Fruit fly (Drosophila melanogaster) whole organism, embryonic: ENCODE results near the gene Gr39a.

ENCODE experiments used
- Atf6 ChIP-seq: fragments of 200-800 bp; sonication (Bioruptor generic); IDR thresholded peaks from 2 replicates; pipeline ENCODE4 v1.3.6; 2022; ENCODE audit warnings: missing biosample characterization, missing genetic modification characterization
- BEAF-32 ChIP-seq: fragments of 200-800 bp; sonication (Bioruptor generic); optimal IDR thresholded peaks from 3 replicates; lab custom pipeline; 2017; ENCODE audit warnings: missing biosample characterization, missing genetic modification characterization, mild to moderate bottlenecking, moderate library complexity, missing genetic modification reagents
- CG10267 ChIP-seq: fragments of 200-800 bp; sonication (Bioruptor generic); optimal IDR thresholded peaks from 2 replicates; lab custom pipeline; 2018; ENCODE audit warnings: missing biosample characterization, mild to moderate bottlenecking, missing genetic modification characterization, moderate library complexity
- CG10543 ChIP-seq: fragments of 200-800 bp; sonication (Bioruptor generic); optimal IDR thresholded peaks from 3 replicates; lab custom pipeline; 2017; ENCODE audit warnings: missing biosample characterization, mild to moderate bottlenecking, missing genetic modification characterization, moderate library complexity
- CG1233 ChIP-seq: fragments of 200-800 bp; sonication (Bioruptor generic); optimal IDR thresholded peaks from 4 replicates; lab custom pipeline; 2018; ENCODE audit warnings: missing biosample characterization, mild to moderate bottlenecking, missing genetic modification characterization
- CG12769 ChIP-seq: fragments of 200-800 bp; sonication (Bioruptor generic); optimal IDR thresholded peaks from 2 replicates; lab custom pipeline; 2019; ENCODE audit warnings: missing biosample characterization, mild to moderate bottlenecking, missing genetic modification characterization, moderate library complexity
- CG13894 ChIP-seq: fragments of 200-800 bp; sonication (Bioruptor generic); optimal IDR thresholded peaks from 3 replicates; lab custom pipeline; 2018; ENCODE audit warnings: missing biosample characterization, mild to moderate bottlenecking, missing genetic modification characterization, moderate library complexity
- CG17359 ChIP-seq: fragments of 200-800 bp; sonication (Bioruptor generic); optimal IDR thresholded peaks from 3 replicates; lab custom pipeline; 2018; ENCODE audit warnings: missing biosample characterization, mild to moderate bottlenecking, missing genetic modification characterization, moderate library complexity
- CG17829 ChIP-seq: fragments of 200-800 bp; optimal IDR thresholded peaks from 2 replicates; lab custom pipeline; 2019; ENCODE audit warnings: missing biosample characterization, mild to moderate bottlenecking, missing genetic modification characterization, moderate library complexity
- CG2199 ChIP-seq: fragments of 200-800 bp; sonication (Bioruptor generic); IDR thresholded peaks from 3 replicates; pipeline ENCODE4 v1.3.6; 2022; ENCODE audit warnings: missing biosample characterization, missing genetic modification characterization
- CG4360 ChIP-seq: fragments of 200-800 bp; sonication (Bioruptor generic); IDR thresholded peaks from 2 replicates; pipeline ENCODE4 v1.3.6; 2022; ENCODE audit warnings: missing biosample characterization, missing genetic modification characterization
- CG6175 ChIP-seq: fragments of 200-800 bp; sonication (Bioruptor generic); IDR thresholded peaks from 3 replicates; pipeline ENCODE4 v1.3.6; 2022; ENCODE audit warnings: missing biosample characterization, missing genetic modification characterization
- CkIIα-i1 ChIP-seq: fragments of 200-800 bp; sonication (Bioruptor generic); IDR thresholded peaks from 2 replicates; pipeline ENCODE4 v1.3.6; 2022; ENCODE audit warnings: missing biosample characterization, missing genetic modification characterization
- Deaf1 ChIP-seq: fragments of 200-800 bp; optimal IDR thresholded peaks from 3 replicates; lab custom pipeline; 2019; ENCODE audit warnings: missing biosample characterization, mild to moderate bottlenecking, missing genetic modification characterization, moderate library complexity
- Drgx ChIP-seq: fragments of 200-800 bp; sonication (Bioruptor generic); IDR thresholded peaks from 2 replicates; pipeline ENCODE4 v1.3.6; 2022; ENCODE audit warnings: missing biosample characterization, missing genetic modification characterization
- Ets65A ChIP-seq: fragments of 200-800 bp; sonication (Bioruptor generic); peaks from one replicate; lab custom pipeline; 2016; ENCODE audit warnings: missing biosample characterization, missing genetic modification characterization
- Gsc ChIP-seq: fragments of 200-800 bp; sonication (Bioruptor generic); IDR thresholded peaks from 2 replicates; pipeline ENCODE4 v1.3.6; 2022; ENCODE audit warnings: missing biosample characterization, missing genetic modification characterization
- Hr3 ChIP-seq: fragments of 200-800 bp; sonication (Bioruptor generic); optimal IDR thresholded peaks from 3 replicates; lab custom pipeline; 2016; ENCODE audit warnings: missing biosample characterization, missing genetic modification characterization
- Med ChIP-seq: fragments of 200-800 bp; sonication (Bioruptor generic); peaks from one replicate; lab custom pipeline; 2016; ENCODE audit warnings: missing biosample characterization, missing genetic modification characterization, mild to moderate bottlenecking, inconsistent platforms, moderate library complexity
- Nf-YB ChIP-seq: fragments of 200-800 bp; sonication (Bioruptor generic); optimal IDR thresholded peaks from 3 replicates; lab custom pipeline; 2019; ENCODE audit warnings: missing biosample characterization, mild to moderate bottlenecking, missing genetic modification characterization, moderate library complexity
- Sin3A ChIP-seq: fragments of >200 bp; optimal IDR thresholded peaks from 2 replicates; lab custom pipeline; 2018
- ab ChIP-seq: fragments of 200-800 bp; sonication (Bioruptor generic); optimal IDR thresholded peaks from 2 replicates; lab custom pipeline; 2016; ENCODE audit warnings: missing biosample characterization, missing genetic modification characterization
- abd-A ChIP-seq: fragments of 200-800 bp; sonication (Bioruptor generic); optimal IDR thresholded peaks from 3 replicates; lab custom pipeline; 2019; ENCODE audit warnings: missing biosample characterization, mild to moderate bottlenecking, missing genetic modification characterization, moderate library complexity
- ac ChIP-seq: fragments of 200-800 bp; sonication (Bioruptor generic); optimal IDR thresholded peaks from 3 replicates; lab custom pipeline; 2017; ENCODE audit warnings: missing biosample characterization, mild to moderate bottlenecking, missing genetic modification characterization
- bab2 ChIP-seq: fragments of 200-800 bp; sonication (Bioruptor generic); optimal IDR thresholded peaks from 2 replicates; lab custom pipeline; 2016; ENCODE audit warnings: missing biosample characterization, missing genetic modification characterization
- btn ChIP-seq: fragments of 200-800 bp; sonication (Bioruptor generic); optimal IDR thresholded peaks from 2 replicates; lab custom pipeline; 2016; ENCODE audit warnings: missing biosample characterization, missing genetic modification characterization
- chinmo ChIP-seq: fragments of 200-800 bp; sonication (Bioruptor generic); IDR thresholded peaks from 4 replicates; pipeline ENCODE4 v1.3.6; 2022; ENCODE audit warnings: missing biosample characterization, missing genetic modification characterization; ENCODE audit not compliant: partially characterized antibody
- chn ChIP-seq: fragments of 200-800 bp; sonication (Bioruptor generic); optimal IDR thresholded peaks from 2 replicates; lab custom pipeline; 2016; ENCODE audit warnings: missing biosample characterization, missing genetic modification characterization
- eve ChIP-seq, 2 experiments: fragments of >200 bp; optimal IDR thresholded peaks; 2 replicates each; lab custom pipeline; 2017; ENCODE audit warnings: missing biosample characterization in 2 of 2, missing genetic modification characterization in 2 of 2
- kni ChIP-seq: fragments of 200-800 bp; sonication (Bioruptor generic); optimal IDR thresholded peaks from 3 replicates; lab custom pipeline; 2017; ENCODE audit warnings: mild to moderate bottlenecking, missing biosample characterization, missing genetic modification reagents, missing genetic modification characterization
- lbe ChIP-seq: fragments of 200-800 bp; sonication (Bioruptor generic); optimal IDR thresholded peaks from 2 replicates; lab custom pipeline; 2016; ENCODE audit warnings: missing biosample characterization, mild to moderate bottlenecking, missing genetic modification characterization
- lola ChIP-seq, 3 experiments: fragments of >200 bp in 2 of 3; fragments of 200-800 bp in 1 of 3; sonication (Bioruptor generic) in 1 of 3; optimal IDR thresholded peaks; 2 replicates each; lab custom pipeline; 2017 to 2019; ENCODE audit warnings: missing biosample characterization in 3 of 3, missing genetic modification characterization in 3 of 3, mild to moderate bottlenecking in 1 of 3, moderate library complexity in 1 of 3
- repo ChIP-seq: fragments of 200-800 bp; sonication (Bioruptor generic); optimal IDR thresholded peaks from 2 replicates; lab custom pipeline; 2016; ENCODE audit warnings: missing biosample characterization, missing genetic modification characterization
- salm ChIP-seq: fragments of 200-800 bp; sonication (Bioruptor generic); optimal IDR thresholded peaks from 2 replicates; lab custom pipeline; 2018; ENCODE audit warnings: missing biosample characterization, mild to moderate bottlenecking, missing genetic modification characterization
- sens ChIP-seq: fragments of 200-800 bp; sonication (Bioruptor generic); peaks from one replicate; lab custom pipeline; 2016; ENCODE audit warnings: missing biosample characterization, missing genetic modification characterization
- so ChIP-seq: fragments of 200-800 bp; sonication (Bioruptor generic); IDR thresholded peaks from 3 replicates; pipeline ENCODE4 v1.3.6; 2022; ENCODE audit warnings: missing biosample characterization, missing genetic modification characterization
- sob ChIP-seq: fragments of 200-800 bp; sonication (Bioruptor generic); IDR thresholded peaks from 2 replicates; pipeline ENCODE4 v1.3.6; 2022; ENCODE audit warnings: missing biosample characterization, missing genetic modification characterization
- sqz ChIP-seq: fragments of 200-800 bp; sonication (Bioruptor generic); optimal IDR thresholded peaks from 3 replicates; lab custom pipeline; 2018; ENCODE audit warnings: missing biosample characterization, mild to moderate bottlenecking, missing genetic modification characterization
- stwl ChIP-seq: fragments of 200-800 bp; sonication (Bioruptor generic); optimal IDR thresholded peaks from 3 replicates; lab custom pipeline; 2018; ENCODE audit warnings: missing biosample characterization, mild to moderate bottlenecking, missing genetic modification characterization, moderate library complexity
- trh ChIP-seq: fragments of 200-800 bp; sonication (Bioruptor generic); optimal IDR thresholded peaks from 2 replicates; lab custom pipeline; 2016; ENCODE audit warnings: missing biosample characterization, missing genetic modification characterization
- wor ChIP-seq: fragments of 200-800 bp; sonication (Bioruptor generic); IDR thresholded peaks from 2 replicates; pipeline ENCODE4 v1.3.6; 2022; ENCODE audit warnings: missing biosample characterization, missing genetic modification characterization

The Gr39a gene

DNA sequence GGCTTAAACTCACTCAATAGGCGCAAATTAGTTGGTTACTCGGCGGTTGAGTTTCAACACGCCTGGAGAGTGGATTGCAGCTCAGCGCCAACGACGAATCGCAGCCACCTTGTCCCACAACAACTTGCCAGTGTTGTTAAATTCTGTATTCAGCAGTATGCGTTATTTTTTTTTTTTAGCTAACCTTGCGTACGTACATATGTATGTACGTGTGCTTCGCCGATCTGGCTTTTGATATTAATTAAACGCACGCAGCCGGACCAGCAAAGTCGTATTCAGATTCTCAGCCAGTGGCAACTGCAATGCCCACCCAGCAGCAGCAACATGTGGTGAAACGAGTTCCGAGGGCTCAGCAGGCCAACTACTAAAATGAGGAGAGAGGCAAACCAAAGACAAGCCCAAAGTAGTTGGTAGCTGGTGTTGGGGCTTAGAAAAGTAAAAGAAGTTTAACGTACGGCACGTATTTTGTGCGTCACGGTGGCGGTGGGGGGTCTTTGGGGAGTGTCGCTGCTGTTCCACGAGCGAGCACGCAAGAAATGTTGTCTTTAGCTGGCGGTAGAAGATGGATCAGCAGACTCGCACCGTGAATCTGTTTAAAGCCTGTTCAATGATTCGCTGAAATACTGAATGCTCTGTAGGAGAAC is 45.3 kb upstream of the Gr39a start:
- TF ChIP-seq CG10267 (tag; lab: Kevin White, UChicago) (peak; percentile 24), lola (GFP tag; optimal IDR thresholded peaks at IDR 0.05; lab: Kevin White, UChicago) (no peak), Atf6 (0 out of 2 replicates have a peak, but pooled peaks have one; percentile 12), Med (GFP tag; lab: Kevin White, UChicago) (peak; percentile 51), CG12769 (tag; lab: Kevin White, UChicago) (peak; percentile 8), kni (GFP tag; lab: Kevin White, UChicago) (peak; percentile 73), chinmo (GFP tag; lab: Robert Waterston, UW) (peak; percentile 76; the same call in 1 of the 4 replicates), CG17359 (no peak), CG1233 (GFP tag; lab: Kevin White, UChicago) (no peak), Drgx (GFP tag; lab: Robert Waterston, UW) (peak; percentile 45; the same call in 1 of the 2 replicates), stwl (peak; percentile 57), Gsc (GFP tag; lab: Robert Waterston, UW) (no peak), sens (GFP tag; lab: Kevin White, UChicago) (peak; percentile 61)
- TF ChIP-seq, all 482 proteins: peak for 9

DNA sequence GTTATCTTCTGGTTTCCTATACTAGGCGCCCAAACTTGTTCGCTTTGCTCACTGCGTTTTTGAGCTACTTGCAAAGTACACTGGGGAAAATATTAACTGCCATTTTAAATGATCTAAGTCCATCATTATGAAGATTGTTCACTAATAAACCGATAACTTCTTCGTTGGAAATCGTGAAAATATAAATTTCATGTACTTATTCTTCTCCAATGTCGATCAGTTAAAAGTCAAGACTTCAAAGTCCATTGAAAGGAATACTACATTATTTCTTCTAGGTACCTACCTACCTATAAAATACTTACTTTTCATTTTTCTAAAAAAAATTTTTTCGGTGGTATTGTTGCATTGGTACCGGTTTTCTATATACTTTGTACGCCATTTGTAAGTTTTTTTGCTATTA is 43.8 kb upstream of the Gr39a start:
- TF ChIP-seq trh (no peak), Med (GFP tag; lab: Kevin White, UChicago) (peak; percentile 25), btn (GFP tag; lab: Kevin White, UChicago) (no peak), Drgx (GFP tag; lab: Robert Waterston, UW) (peak; percentile 53), sens (GFP tag; lab: Kevin White, UChicago) (peak; percentile 23), kni (GFP tag; lab: Kevin White, UChicago) (no peak), eve (GFP tag; optimal IDR thresholded peaks at IDR 0.05; lab: Kevin White, UChicago) (peak in 1 of 2 experiments; percentile 18)

DNA sequence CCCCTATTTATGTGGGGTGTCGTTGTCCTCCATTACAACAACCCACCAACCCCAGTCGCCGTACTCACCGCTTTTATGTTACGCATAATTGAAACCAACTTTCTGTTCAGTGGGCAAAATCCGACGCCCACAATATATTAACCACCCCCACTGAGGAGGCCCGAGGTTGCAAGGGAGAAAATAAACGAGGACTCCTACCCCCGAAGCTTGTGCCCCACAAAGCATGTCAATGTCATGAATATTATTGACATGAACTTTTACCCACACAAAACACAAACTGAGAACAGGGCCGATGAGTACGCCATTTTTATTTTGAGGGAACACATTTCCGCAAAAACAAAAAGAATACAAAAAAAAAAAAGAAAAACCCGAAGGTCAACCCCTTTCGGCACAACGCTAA is 42.6 kb upstream of the Gr39a start:
- TF ChIP-seq abd-A (tag; lab: Kevin White, UChicago): peak; percentile 72
- no peak for TF ChIP-seq chn
- peak; percentile 54 for TF ChIP-seq sqz (GFP tag; lab: Kevin White, UChicago)
- TF ChIP-seq CG13894 (tag; lab: Kevin White, UChicago): peak; percentile 32
- TF ChIP-seq Deaf1 (tag; lab: Kevin White, UChicago): peak; percentile 62
- no peak for TF ChIP-seq CG10267 (tag; lab: Kevin White, UChicago)
- no peak for TF ChIP-seq lbe (GFP tag; lab: Kevin White, UChicago)
- no peak for TF ChIP-seq CkIIα-i1
- no peak for TF ChIP-seq ab (GFP tag; lab: Kevin White, UChicago)

DNA sequence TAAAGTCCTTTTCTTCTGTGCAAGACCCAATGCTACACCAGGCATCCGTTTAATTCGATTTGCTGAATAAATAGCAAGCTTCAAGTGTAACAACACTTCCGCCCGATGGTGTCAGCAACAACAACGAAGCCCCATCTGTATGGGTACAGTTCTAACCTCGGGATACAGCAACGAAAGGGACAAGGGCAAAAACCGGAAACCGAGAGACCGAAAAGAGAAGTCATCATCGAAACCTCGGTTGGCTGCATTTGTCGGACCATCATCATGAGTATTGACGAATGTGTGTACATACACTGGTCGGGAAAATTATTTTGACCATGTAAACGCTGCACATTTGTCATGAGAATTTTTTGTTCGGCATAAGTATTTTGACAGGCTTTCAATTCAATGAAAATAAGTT is 41.7 kb upstream of the Gr39a start:
- TF ChIP-seq CG13894 (tag; lab: Kevin White, UChicago) (no peak), CG2199 (peak; percentile 72; the same call in 1 of the 3 replicates), Ets65A (peak; percentile 68), Deaf1 (tag; lab: Kevin White, UChicago) (peak; percentile 7)

DNA sequence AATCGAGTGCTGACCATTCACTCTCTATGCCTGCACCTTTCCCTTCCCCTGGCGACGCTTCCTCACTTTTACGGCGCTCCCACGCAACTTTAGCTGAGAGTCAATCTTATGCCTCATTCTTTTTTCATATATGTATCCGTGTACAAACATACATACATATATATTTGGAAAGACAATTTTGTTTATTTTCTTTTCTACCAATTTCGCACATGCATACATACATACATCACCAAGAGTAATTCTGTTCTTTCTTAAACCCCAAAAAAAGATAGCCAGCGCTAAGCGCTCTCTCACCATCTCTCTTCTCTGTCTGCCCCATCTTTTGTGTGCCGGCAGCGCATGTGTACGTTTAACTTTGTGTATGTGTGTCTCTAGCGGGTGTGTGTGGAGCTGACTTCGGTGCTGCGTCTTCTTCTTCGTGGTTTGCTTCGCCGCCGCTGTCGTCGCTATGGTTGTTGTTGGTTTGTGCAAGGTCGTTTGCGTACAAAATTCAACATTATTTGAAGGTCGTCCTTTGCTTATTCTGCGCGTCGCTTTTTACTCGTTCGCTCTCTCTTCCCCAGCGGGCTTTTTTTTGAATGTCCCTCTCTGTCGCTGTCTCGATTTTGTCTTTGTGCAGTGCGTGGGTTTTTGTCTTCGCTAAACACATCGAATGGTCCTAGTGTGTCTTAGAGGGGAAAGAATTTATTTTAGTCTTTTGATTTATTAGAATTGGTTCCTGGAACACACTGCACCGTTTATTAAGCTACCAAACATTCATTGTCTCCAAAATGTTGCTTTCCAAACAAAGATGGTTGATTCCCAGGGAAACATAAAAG is 39.8 kb upstream of the Gr39a start:
- no peak for TF ChIP-seq Hr3 (GFP tag; lab: Kevin White, UChicago)
- peak; percentile 96 for TF ChIP-seq CG4360 (GFP tag; lab: Robert Waterston, UW)
- TF ChIP-seq ac: no peak
- TF ChIP-seq repo (GFP tag; lab: Kevin White, UChicago): no peak
- no peak for TF ChIP-seq BEAF-32 (GFP tag; lab: Kevin White, UChicago)
- no peak for TF ChIP-seq CG6175 (GFP tag; lab: Robert Waterston, UW)
- TF ChIP-seq wor (GFP tag; lab: Robert Waterston, UW): no peak
- peak; percentile 17 for TF ChIP-seq CG17829 (tag; lab: Kevin White, UChicago)
- no peak for TF ChIP-seq bab2
- TF ChIP-seq CG10543 (GFP tag; lab: Kevin White, UChicago): peak; percentile 84
- TF ChIP-seq Sin3A (lab: Kevin White, UChicago): no peak
- TF ChIP-seq sob: 0 out of 2 replicates have a peak, but pooled peaks have one; percentile 21
- TF ChIP-seq Nf-YB: peak; percentile 53
- no peak for TF ChIP-seq salm
- no peak; the same call in 2 of the 3 replicates for TF ChIP-seq so (GFP tag; lab: Robert Waterston, UW)
- TF ChIP-seq abd-A (tag; lab: Kevin White, UChicago): peak; percentile 91
